Worm (Caenorhabditis elegans): ENCODE measurements around the gene M03F8.1.

M03F8.1 gene

DNA sequence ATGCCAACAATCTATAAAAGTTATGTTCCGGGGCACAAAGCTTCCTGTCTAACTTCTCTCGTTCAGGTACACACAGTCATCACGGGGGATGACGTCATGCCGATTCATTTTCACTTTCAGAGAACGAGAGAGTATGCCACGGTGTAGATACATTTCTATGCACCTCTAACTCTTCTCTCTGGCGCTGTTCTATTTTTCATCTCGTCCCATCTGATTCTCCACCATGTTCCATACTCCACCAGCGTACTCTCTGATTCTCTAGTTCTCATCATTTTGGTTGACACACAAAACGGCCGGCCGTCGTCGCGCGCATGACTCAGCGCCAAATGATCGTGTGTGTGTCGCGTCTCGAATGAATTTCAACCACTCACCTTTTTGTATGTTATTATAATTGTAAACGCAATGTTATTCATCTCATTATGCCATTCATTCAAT, 49.2 kb downstream of the M03F8.1 start (continued):
- TF ChIP-seq Y5F2A.4 (GFP tag; optimal IDR thresholded peaks at IDR 0.05) (no peak), F49E8.2 (tag; optimal IDR thresholded peaks at IDR 0.05; ENCODE audit: borderline replicate concordance) (no peak), unc-39 (tag; optimal IDR thresholded peaks at IDR 0.05) (no peak), dpl-1 (GFP tag; optimal IDR thresholded peaks at IDR 0.05) (peak; percentile 67), ztf-7 (tag; optimal IDR thresholded peaks at IDR 0.05) (peak; percentile 86), hlh-11 (tag; optimal IDR thresholded peaks at IDR 0.05) (peak; percentile 100), F44E2.7 (GFP tag; IDR thresholded peaks at IDR 0.05) (no peak), ceh-32 (tag; optimal IDR thresholded peaks at IDR 0.05; ENCODE audit: poor library complexity) (no peak), nhr-11 (tag; optimal IDR thresholded peaks at IDR 0.05) (peak; percentile 92), ctbp-1 (GFP tag; IDR thresholded peaks at IDR 0.05) (peak; percentile 86), zfp-3 (GFP tag; conservative IDR thresholded peaks at IDR 0.05) (peak; percentile 84), mep-1 (tag; optimal IDR thresholded peaks at IDR 0.05) (peak; percentile 93), dmd-9 (GFP tag; IDR thresholded peaks at IDR 0.05) (peak; percentile 64; the same call in 1 of the 2 replicates)

DNA sequence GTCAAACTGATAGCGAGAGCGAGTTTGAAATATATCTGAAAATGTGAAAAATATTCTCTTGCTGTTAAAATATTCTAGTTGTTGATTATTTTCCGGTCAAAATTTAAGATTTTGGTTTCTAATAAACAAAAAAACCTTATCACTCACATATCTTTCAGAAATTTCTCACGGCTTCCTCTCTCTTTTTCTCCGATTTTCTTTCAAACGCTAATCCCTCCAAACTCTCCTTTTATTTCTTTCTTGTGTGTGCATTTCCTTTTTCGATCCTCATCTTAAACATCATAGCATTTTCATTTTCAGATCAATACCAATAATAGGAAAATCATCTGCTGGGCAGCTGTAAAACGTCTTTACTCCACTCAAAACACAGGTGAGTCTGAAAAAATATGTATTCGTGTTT, 52.1 kb downstream of the M03F8.1 start, which contains the start of gene fos-1:
TSS of gene fos-1 (plus strand) at position 301 of the 400 bp plus-strand sequence.
- TF ChIP-seq F44E2.7 (GFP tag; IDR thresholded peaks at IDR 0.05), result no peak
- no peak for TF ChIP-seq F26F4.8 (GFP tag; conservative IDR thresholded peaks at IDR 0.05)
- TF ChIP-seq mdt-29 (GFP tag; IDR thresholded peaks at IDR 0.05), result no peak
- no peak for TF ChIP-seq mes-2 (tag; optimal IDR thresholded peaks at IDR 0.05; ENCODE audit: poor library complexity, severe bottlenecking)
